Worm (Caenorhabditis elegans) whole organism, young adult: Measurements from ENCODE around the gene inft-2.

Experiments used
- B0261.1 ChIP-seq: sonication (generic microtip); optimal IDR thresholded peaks from 2 replicates; lab custom pipeline; 2016; ENCODE audit warnings: mild to moderate bottlenecking, missing genetic modification characterization, moderate library complexity, missing compliant biosample characterization
- B0336.3 ChIP-seq: fragments of 200-800 bp; sonication (Bioruptor generic); IDR thresholded peaks from 2 replicates; pipeline ENCODE4 v1.3.6; 2022; ENCODE audit warnings: missing genetic modification characterization, missing compliant biosample characterization
- C06A6.2 ChIP-seq: fragments of 200-800 bp; sonication (Bioruptor generic); conservative IDR thresholded peaks from 2 replicates; pipeline ENCODE4 v1.3.6; 2022; ENCODE audit warnings: missing genetic modification characterization, missing compliant biosample characterization
- D2030.7 ChIP-seq: fragments of 200-800 bp; sonication (Bioruptor generic); IDR thresholded peaks from 2 replicates; pipeline ENCODE4 v1.3.6; 2022; ENCODE audit warnings: missing genetic modification reagents, missing genetic modification characterization, missing compliant biosample characterization
- Y53G8AR.9 ChIP-seq: fragments of 200-800 bp; sonication (Bioruptor generic); conservative IDR thresholded peaks from 2 replicates; pipeline ENCODE4 v1.3.6; 2022; ENCODE audit warnings: missing genetic modification reagents, missing genetic modification characterization, missing compliant biosample characterization
- Y95B8A.8 ChIP-seq: fragments of 200-800 bp; sonication (Bioruptor generic); IDR thresholded peaks from 2 replicates; pipeline ENCODE4 v1.3.6; 2022; ENCODE audit warnings: missing genetic modification reagents, missing genetic modification characterization, missing compliant biosample characterization
- attf-3 ChIP-seq: fragments of 200-800 bp; sonication (Bioruptor generic); conservative IDR thresholded peaks from 2 replicates; pipeline ENCODE4 v1.3.6; 2022; ENCODE audit warnings: missing genetic modification reagents, missing genetic modification characterization, missing compliant biosample characterization
- bed-1 ChIP-seq: fragments of 200-800 bp; sonication (Bioruptor generic); IDR thresholded peaks from 2 replicates; pipeline ENCODE4 v1.3.6; 2022; ENCODE audit warnings: missing genetic modification reagents, missing genetic modification characterization, missing compliant biosample characterization
- bed-2 ChIP-seq: fragments of 200-800 bp; sonication (Bioruptor generic); IDR thresholded peaks from 2 replicates; pipeline ENCODE4 v1.3.6; 2022; ENCODE audit warnings: missing genetic modification reagents, missing genetic modification characterization, missing compliant biosample characterization
- ceh-100 ChIP-seq: fragments of 200-800 bp; sonication (Bioruptor generic); IDR thresholded peaks from 2 replicates; pipeline ENCODE4 v1.3.6; 2022; ENCODE audit warnings: missing genetic modification reagents, missing genetic modification characterization, missing compliant biosample characterization
- ceh-40 ChIP-seq: fragments of 200-800 bp; sonication (Bioruptor generic); IDR thresholded peaks from 2 replicates; pipeline ENCODE4 v1.3.6; 2022; ENCODE audit warnings: missing genetic modification characterization, missing compliant biosample characterization
- ceh-91 ChIP-seq: fragments of 200-800 bp; sonication (Bioruptor generic); IDR thresholded peaks from 2 replicates; pipeline ENCODE4 v1.3.6; 2022; ENCODE audit warnings: missing genetic modification reagents, missing genetic modification characterization, missing compliant biosample characterization
- chd-7 ChIP-seq: sonication (generic microtip); optimal IDR thresholded peaks from 2 replicates; lab custom pipeline; 2016; ENCODE audit warnings: mild to moderate bottlenecking, missing genetic modification characterization, moderate library complexity, missing compliant biosample characterization
- dox-1 ChIP-seq: fragments of 200-800 bp; sonication (Bioruptor generic); IDR thresholded peaks from 2 replicates; pipeline ENCODE4 v1.3.6; 2022; ENCODE audit warnings: missing genetic modification reagents, missing genetic modification characterization, missing compliant biosample characterization
- dpl-1 ChIP-seq: fragments of 150-350 bp; optimal IDR thresholded peaks from 2 replicates; lab custom pipeline; 2014; ENCODE audit warnings: missing biosample characterization, missing genetic modification reagents, missing genetic modification characterization
- efl-1 ChIP-seq: fragments of 150-350 bp; optimal IDR thresholded peaks from 2 replicates; lab custom pipeline; 2014; ENCODE audit warnings: missing biosample characterization, missing genetic modification reagents, missing genetic modification characterization
- ekl-4 ChIP-seq: fragments of 200-800 bp; sonication (Bioruptor generic); IDR thresholded peaks from 2 replicates; pipeline ENCODE4 v1.3.6; 2022; ENCODE audit warnings: missing genetic modification reagents, missing genetic modification characterization, missing compliant biosample characterization
- gei-17 ChIP-seq: fragments of 200-800 bp; sonication (Bioruptor generic); optimal IDR thresholded peaks from 2 replicates; lab custom pipeline; 2018; ENCODE audit warnings: mild to moderate bottlenecking, missing genetic modification characterization, missing compliant biosample characterization
- him-1 ChIP-seq: sonication (generic microtip); optimal IDR thresholded peaks from 2 replicates; lab custom pipeline; 2016; ENCODE audit warnings: missing genotype, missing genetic modification reagents, missing genetic modification characterization, missing compliant biosample characterization
- hlh-12 ChIP-seq: sonication (generic microtip); optimal IDR thresholded peaks from 2 replicates; lab custom pipeline; 2016; ENCODE audit warnings: missing genetic modification characterization, missing compliant biosample characterization
- hlh-26 ChIP-seq: fragments of 200-800 bp; sonication (Bioruptor generic); conservative IDR thresholded peaks from 2 replicates; pipeline ENCODE4 v1.3.6; 2022; ENCODE audit warnings: missing genetic modification reagents, missing genetic modification characterization, missing compliant biosample characterization
- hmg-1.2 ChIP-seq: fragments of 200-800 bp; sonication (Bioruptor generic); IDR thresholded peaks from 2 replicates; pipeline ENCODE4 v1.3.6; 2022; ENCODE audit warnings: missing genetic modification reagents, missing genetic modification characterization, missing compliant biosample characterization
- hrde-1 ChIP-seq: sonication (generic microtip); optimal IDR thresholded peaks from 2 replicates; lab custom pipeline; 2016; ENCODE audit warnings: missing genetic modification characterization, mild to moderate bottlenecking, missing compliant biosample characterization, moderate library complexity, missing genotype, missing genetic modification reagents, borderline replicate concordance
- lin-26 ChIP-seq: fragments of 200-800 bp; sonication (Bioruptor generic); IDR thresholded peaks from 2 replicates; pipeline ENCODE4 v1.3.6; 2022; ENCODE audit warnings: missing genetic modification reagents, missing genetic modification characterization, missing compliant biosample characterization
- lir-1 ChIP-seq: fragments of 200-800 bp; sonication (Bioruptor generic); conservative IDR thresholded peaks from 2 replicates; pipeline ENCODE4 v1.3.6; 2022; ENCODE audit warnings: missing genetic modification reagents, missing genetic modification characterization, missing compliant biosample characterization
- lsl-1 ChIP-seq: fragments of 200-800 bp; sonication (Bioruptor generic); optimal IDR thresholded peaks from 2 replicates; lab custom pipeline; 2018; ENCODE audit warnings: mild to moderate bottlenecking, missing genetic modification characterization, moderate library complexity, missing compliant biosample characterization
- lsy-27 ChIP-seq: sonication (generic microtip); optimal IDR thresholded peaks from 2 replicates; lab custom pipeline; 2017; ENCODE audit warnings: missing genetic modification characterization, mild to moderate bottlenecking, missing compliant biosample characterization, antibody characterized with exemption, missing genotype, borderline replicate concordance; ENCODE audit not compliant: insufficient read depth
- madf-3 ChIP-seq: fragments of 200-800 bp; sonication (Bioruptor generic); IDR thresholded peaks from 2 replicates; pipeline ENCODE4 v1.3.6; 2022; ENCODE audit warnings: missing genetic modification reagents, missing genetic modification characterization, missing compliant biosample characterization
- madf-6 ChIP-seq: fragments of 200-800 bp; sonication (Bioruptor generic); IDR thresholded peaks from 2 replicates; pipeline ENCODE4 v1.3.6; 2022; ENCODE audit warnings: missing genetic modification reagents, missing genetic modification characterization, missing compliant biosample characterization
- nfya-2 ChIP-seq: fragments of 200-800 bp; sonication (Bioruptor generic); IDR thresholded peaks from 2 replicates; pipeline ENCODE4 v1.3.6; 2022; ENCODE audit warnings: missing genetic modification reagents, missing genetic modification characterization, missing compliant biosample characterization
- nhr-120 ChIP-seq: fragments of 200-800 bp; sonication (Bioruptor generic); IDR thresholded peaks from 2 replicates; pipeline ENCODE4 v1.3.6; 2022; ENCODE audit warnings: missing genetic modification characterization, missing compliant biosample characterization
- nhr-27 ChIP-seq: fragments of 200-800 bp; sonication (Bioruptor generic); optimal IDR thresholded peaks from 2 replicates; lab custom pipeline; 2018; ENCODE audit warnings: mild to moderate bottlenecking, missing genetic modification characterization, moderate library complexity, missing compliant biosample characterization
- pbrm-1 ChIP-seq: fragments of 200-800 bp; sonication (Bioruptor generic); IDR thresholded peaks from 2 replicates; pipeline ENCODE4 v1.3.6; 2022; ENCODE audit warnings: missing genetic modification reagents, missing genetic modification characterization, missing compliant biosample characterization
- rpc-1 ChIP-seq, 2 experiments: fragments of 150-350 bp in 1 of 2; sonication (generic microtip) in 1 of 2; optimal IDR thresholded peaks; 2 replicates each; lab custom pipeline; 2014 to 2018; ENCODE audit warnings: missing biosample characterization in 1 of 2, missing genetic modification characterization in 1 of 2, missing genetic modification reagents in 1 of 2, missing genotype in 1 of 2
- sea-2 ChIP-seq: fragments of 200-800 bp; sonication (Bioruptor generic); IDR thresholded peaks from 2 replicates; pipeline ENCODE4 v1.3.6; 2022; ENCODE audit warnings: missing genetic modification characterization, missing compliant biosample characterization
- snpc-1.1 ChIP-seq: sonication (generic microtip); optimal IDR thresholded peaks from 2 replicates; lab custom pipeline; 2017; ENCODE audit warnings: missing genetic modification characterization, mild to moderate bottlenecking, missing compliant biosample characterization, antibody characterized with exemption, moderate library complexity, missing genotype, missing genetic modification reagents; ENCODE audit not compliant: insufficient read depth
- snpc-4 ChIP-seq, 5 experiments: fragments of 150-350 bp in 1 of 5; sonication (generic microtip) in 4 of 5; optimal IDR thresholded peaks; 2 replicates each; lab custom pipeline; 2014 to 2018; ENCODE audit warnings: missing genetic modification characterization in 5 of 5, missing biosample characterization in 3 of 5, antibody characterized with exemption in 2 of 5, mild to moderate bottlenecking in 2 of 5, missing compliant biosample characterization in 2 of 5, missing genotype in 2 of 5, moderate library complexity in 2 of 5, missing genetic modification reagents in 1 of 5
- tbp1 ChIP-seq: fragments of 200-800 bp; sonication (Bioruptor generic); optimal IDR thresholded peaks from 2 replicates; lab custom pipeline; 2018; ENCODE audit warnings: mild to moderate bottlenecking, missing genetic modification characterization, missing compliant biosample characterization
- tlf-1 ChIP-seq: fragments of 200-800 bp; sonication (Bioruptor generic); optimal IDR thresholded peaks from 2 replicates; lab custom pipeline; 2018; ENCODE audit warnings: mild to moderate bottlenecking, missing genetic modification characterization, missing compliant biosample characterization
- unc-130 ChIP-seq: sonication (generic microtip); optimal IDR thresholded peaks from 2 replicates; lab custom pipeline; 2016; ENCODE audit warnings: missing genetic modification reagents, missing genetic modification characterization, missing compliant biosample characterization
- zim-3 ChIP-seq: sonication (generic microtip); optimal IDR thresholded peaks from 2 replicates; lab custom pipeline; 2017; ENCODE audit warnings: mild to moderate bottlenecking, missing genetic modification characterization, moderate library complexity, missing compliant biosample characterization
- ztf-22 ChIP-seq: fragments of 200-800 bp; sonication (Bioruptor generic); optimal IDR thresholded peaks from 2 replicates; lab custom pipeline; 2018; ENCODE audit warnings: mild to moderate bottlenecking, missing genetic modification characterization, moderate library complexity, missing compliant biosample characterization
- ztf-26 ChIP-seq: sonication (generic microtip); optimal IDR thresholded peaks from 2 replicates; lab custom pipeline; 2017; ENCODE audit warnings: missing genetic modification characterization, missing compliant biosample characterization
- ztf-3 ChIP-seq: fragments of 200-800 bp; sonication (Bioruptor generic); optimal IDR thresholded peaks from 2 replicates; lab custom pipeline; 2018; ENCODE audit warnings: mild to moderate bottlenecking, missing genetic modification characterization, missing compliant biosample characterization
- ztf-6 ChIP-seq: fragments of 200-800 bp; sonication (Bioruptor generic); IDR thresholded peaks from 2 replicates; pipeline ENCODE4 v1.3.6; 2022; ENCODE audit warnings: missing genetic modification reagents, missing genetic modification characterization, missing compliant biosample characterization

Gene inft-2

DNA sequence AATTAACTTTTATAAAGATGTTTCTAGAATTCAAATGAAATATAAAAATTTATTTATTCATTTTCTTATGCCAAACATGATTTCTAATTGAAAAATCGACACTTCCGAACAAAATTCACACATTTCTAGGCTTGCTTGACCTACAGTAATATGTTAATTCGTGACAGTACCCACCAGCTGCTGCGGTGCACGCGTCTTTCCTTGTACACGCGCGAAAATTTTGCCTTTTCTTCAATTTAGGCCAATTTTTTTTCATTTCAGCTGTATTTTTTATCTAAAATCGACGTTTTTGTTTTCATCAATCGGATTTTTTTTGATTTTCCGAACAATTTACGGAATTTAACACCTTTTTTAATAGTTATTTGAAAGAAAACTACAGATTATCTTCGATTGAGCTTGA is 2.0 kb upstream of the inft-2 start (continued):
- TF ChIP-seq hrde-1, result no peak
- peak; percentile 63 for TF ChIP-seq him-1 (tag; lab: Kevin White, UChicago)
- TF ChIP-seq nfya-2 (GFP tag; lab: Robert Waterston, UW), result no peak
- TF ChIP-seq lin-26, result no peak
- no peak for TF ChIP-seq C06A6.2 (GFP tag; lab: Robert Waterston, UW)
- no peak for TF ChIP-seq B0261.1 (tag; lab: Kevin White, UChicago)
- 0 out of 2 replicates have a peak, but pooled peaks have one; percentile 52 for TF ChIP-seq Y95B8A.8 (GFP tag; lab: Robert Waterston, UW)
- TF ChIP-seq bed-2 (GFP tag; lab: Robert Waterston, UW), result no peak
- no peak for TF ChIP-seq rpc-1 (optimal IDR thresholded peaks at IDR 0.05; lab: Kevin White, UChicago)
- TF ChIP-seq rpc-1 (tag; optimal IDR thresholded peaks at IDR 0.05; lab: Kevin White, UChicago), result peak; percentile 4
- TF ChIP-seq hlh-12 (tag; lab: Kevin White, UChicago), result no peak
- TF ChIP-seq dox-1 (GFP tag; lab: Robert Waterston, UW), result no peak
- TF ChIP-seq snpc-1.1 (tag; lab: Kevin White, UChicago), result peak; percentile 37
- TF ChIP-seq efl-1, result peak; percentile 95
- peak; percentile 12 for TF ChIP-seq unc-130 (GFP tag; lab: Kevin White, UChicago)
- TF ChIP-seq sea-2 (GFP tag; lab: Robert Waterston, UW), result no peak
- peak; percentile 86 for TF ChIP-seq ceh-91 (GFP tag; lab: Robert Waterston, UW)
- TF ChIP-seq D2030.7 (GFP tag; lab: Robert Waterston, UW), result peak; percentile 92
- no peak for TF ChIP-seq ztf-6 (GFP tag; lab: Robert Waterston, UW)
- TF ChIP-seq pbrm-1 (GFP tag; lab: Robert Waterston, UW), result peak; percentile 35; the same call in 1 of the 2 replicates
- TF ChIP-seq Y53G8AR.9 (GFP tag; lab: Robert Waterston, UW), result no peak
- no peak for TF ChIP-seq ztf-22
- peak; percentile 29; the same call in 1 of the 2 replicates for TF ChIP-seq hmg-1.2
- TF ChIP-seq lsl-1 (GFP tag; lab: Kevin White, UChicago), result peak; percentile 99
- TF ChIP-seq madf-3 (GFP tag; lab: Robert Waterston, UW), result no peak

- TF ChIP-seq gei-17 (no peak), tlf-1 (GFP tag; lab: Kevin White, UChicago) (no peak), hmg-1.2 (peak; percentile 78), ztf-26 (tag; lab: Kevin White, UChicago) (peak; percentile 51), bed-1 (GFP tag; lab: Robert Waterston, UW) (no peak), nhr-120 (no peak), snpc-4 (GFP tag; optimal IDR thresholded peaks at IDR 0.05; lab: Kevin White, UChicago) (peak; percentile 49), snpc-4 (tag; optimal IDR thresholded peaks at IDR 0.05; lab: Kevin White, UChicago) (peak in 3 of 4 experiments; percentile 52 to 73 (median 61)), nhr-27 (tag; lab: Kevin White, UChicago) (no peak), hlh-12 (tag; lab: Kevin White, UChicago) (peak; percentile 2), dpl-1 (GFP tag; lab: Kevin White, UChicago) (no peak), ztf-3 (GFP tag; lab: Kevin White, UChicago) (peak; percentile 45), sea-2 (GFP tag; lab: Robert Waterston, UW) (no peak), ceh-40 (GFP tag; lab: Robert Waterston, UW) (peak; percentile 18; the same call in 1 of the 2 replicates), efl-1 (no peak), ceh-100 (GFP tag; lab: Robert Waterston, UW) (peak; percentile 68), hlh-26 (GFP tag; lab: Robert Waterston, UW) (no peak), lsy-27 (no peak), B0336.3 (GFP tag; lab: Robert Waterston, UW) (peak; percentile 37), hrde-1 (peak; percentile 63), chd-7 (tag; lab: Kevin White, UChicago) (peak; percentile 79), tbp1 (peak; percentile 90), madf-6 (GFP tag; lab: Robert Waterston, UW) (peak; percentile 65), lir-1 (GFP tag; lab: Robert Waterston, UW) (0 out of 2 replicates have a peak, but pooled peaks have one; percentile 42), attf-3 (peak; percentile 58), zim-3 (tag; lab: Kevin White, UChicago) (peak; percentile 87), ekl-4 (GFP tag; lab: Robert Waterston, UW) (peak; percentile 58; the same call in 1 of the 2 replicates), dox-1 (GFP tag; lab: Robert Waterston, UW) (peak; percentile 72; the same call in 1 of the 2 replicates), ztf-6 (GFP tag; lab: Robert Waterston, UW) (0 out of 2 replicates have a peak, but pooled peaks have one; percentile 28)
Measured at ce11 chrV:13003378-13003777, 1.3 kb downstream of the inft-2 start.
